Fruit fly (Drosophila melanogaster): Measurements from ENCODE around the gene chinmo.

The chinmo gene

DNA sequence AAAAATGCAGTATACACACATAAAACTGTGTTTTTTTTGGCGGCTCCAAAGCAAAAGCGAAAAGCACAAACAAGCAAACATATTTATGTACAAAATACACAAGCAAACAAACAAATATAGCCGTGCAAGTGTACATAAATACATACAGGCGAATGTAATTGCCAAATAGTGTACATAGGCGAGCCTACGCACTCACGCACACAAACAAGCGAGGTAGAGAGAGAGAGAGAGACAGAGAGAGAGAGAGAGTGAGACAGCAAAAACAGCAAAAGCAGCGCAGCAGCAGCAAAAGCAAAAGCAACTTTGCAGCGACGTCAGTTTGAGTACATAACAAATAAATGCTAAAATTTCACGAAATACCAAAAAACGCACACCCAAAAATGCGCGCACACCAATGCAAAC is 2.4 kb upstream of the chinmo start (continued):
- TF ChIP-seq Asciz (GFP tag; optimal IDR thresholded peaks at IDR 0.05) (peak; percentile 99), disco-r (GFP tag; optimal IDR thresholded peaks at IDR 0.05) (peak; percentile 79), peb (GFP tag; IDR thresholded peaks at IDR 0.05) (no peak), kay (GFP tag; optimal IDR thresholded peaks at IDR 0.05) (peak; percentile 48), CG8359 (GFP tag; optimal IDR thresholded peaks at IDR 0.05; ENCODE audit: borderline replicate concordance) (peak; percentile 84), B-H2 (GFP tag; optimal IDR thresholded peaks at IDR 0.05) (no peak), HmgD (GFP tag; optimal IDR thresholded peaks at IDR 0.05) (peak; percentile 66), sim (GFP tag; IDR thresholded peaks at IDR 0.05) (peak; percentile 42; the same call in 1 of the 2 replicates), CG4360 (GFP tag; IDR thresholded peaks at IDR 0.05) (peak; percentile 42), CG32772 (GFP tag; IDR thresholded peaks at IDR 0.05) (no peak), cad (GFP tag; optimal IDR thresholded peaks at IDR 0.05) (no peak), NFAT (GFP tag; IDR thresholded peaks at IDR 0.05) (peak; percentile 48; the same call in 1 of the 2 replicates), grau (tag; optimal IDR thresholded peaks at IDR 0.05) (peak; percentile 38), wdn (GFP tag; IDR thresholded peaks at IDR 0.05) (peak; percentile 57; the same call in 1 of the 2 replicates), CG17359 (tag; optimal IDR thresholded peaks at IDR 0.05) (peak; percentile 96), fd3F (GFP tag; optimal IDR thresholded peaks at IDR 0.05) (peak; percentile 74), btn (GFP tag; optimal IDR thresholded peaks at IDR 0.05) (peak; percentile 90), zen2 (GFP tag; IDR thresholded peaks at IDR 0.05; ENCODE audit: partially characterized antibody) (no peak), CG8388 (GFP tag; optimal IDR thresholded peaks at IDR 0.05) (peak; percentile 75), CG3726 (GFP tag; IDR thresholded peaks at IDR 0.05) (peak; percentile 58; the same call in 1 of the 3 replicates), ase (GFP tag; IDR thresholded peaks at IDR 0.05) (peak; percentile 70; the same call in 2 of the 3 replicates), dmrt11E (tag; optimal IDR thresholded peaks at IDR 0.05) (peak; percentile 67), pros (GFP tag; optimal IDR thresholded peaks at IDR 0.05) (no peak), gsb-n (tag; optimal IDR thresholded peaks at IDR 0.05) (peak; percentile 89), CG15601 (tag; optimal IDR thresholded peaks at IDR 0.05) (peak; percentile 92), CG2678 (tag; optimal IDR thresholded peaks at IDR 0.05) (peak; percentile 88), CG14441 (GFP tag; IDR thresholded peaks at IDR 0.05) (no peak), tx (GFP tag; optimal IDR thresholded peaks at IDR 0.05) (peak; percentile 54), Dfd (GFP tag; optimal IDR thresholded peaks at IDR 0.05) (no peak), CG4282 (GFP tag; optimal IDR thresholded peaks at IDR 0.05) (peak; percentile 52), sd (tag; optimal IDR thresholded peaks at IDR 0.05) (peak; percentile 87), stc (GFP tag; IDR thresholded peaks at IDR 0.05) (peak; percentile 86), CTCF (GFP tag; optimal IDR thresholded peaks at IDR 0.05) (peak; percentile 63), CG15011 (GFP tag; optimal IDR thresholded peaks at IDR 0.05) (peak; percentile 90), CG6854 (GFP tag; optimal IDR thresholded peaks at IDR 0.05) (peak; percentile 69), trem (tag; optimal IDR thresholded peaks at IDR 0.05) (peak; percentile 50), CG18619 (GFP tag; optimal IDR thresholded peaks at IDR 0.05) (peak; percentile 75), CG12071 (GFP tag; optimal IDR thresholded peaks at IDR 0.05) (peak; percentile 97), CG10654 (GFP tag; optimal IDR thresholded peaks at IDR 0.05) (peak; percentile 83), CG11723 (GFP tag; optimal IDR thresholded peaks at IDR 0.05) (peak; percentile 72), CkIIα-i1 (GFP tag; IDR thresholded peaks at IDR 0.05) (no peak), nmo (GFP tag; optimal IDR thresholded peaks at IDR 0.05) (peak; percentile 30), dati (GFP tag; IDR thresholded peaks at IDR 0.05) (0 out of 2 replicates have a peak, but pooled peaks have one; percentile 40), dmrt99B (tag; optimal IDR thresholded peaks at IDR 0.05) (peak; percentile 84), Deaf1 (tag; optimal IDR thresholded peaks at IDR 0.05) (peak; percentile 45), Ets97D (GFP tag; optimal IDR thresholded peaks at IDR 0.05) (no peak), ato (GFP tag; IDR thresholded peaks at IDR 0.05; ENCODE audit: partially characterized antibody) (no peak), Dek (tag; optimal IDR thresholded peaks at IDR 0.05) (peak; percentile 56), eyg (GFP tag; optimal IDR thresholded peaks at IDR 0.05) (peak; percentile 91), Gsc (GFP tag; IDR thresholded peaks at IDR 0.05) (no peak), chinmo (GFP tag; IDR thresholded peaks at IDR 0.05; ENCODE audit: partially characterized antibody) (peak; percentile 100)
